Worm (Caenorhabditis elegans) whole organism, L1 larva: ENCODE measurements around the gene kbp-1.

Experiments
- ama-1 ChIP-seq: fragments of 150-350 bp; optimal IDR thresholded peaks from 2 replicates; lab custom pipeline; 2014
- ceh-82 ChIP-seq, 3 experiments: fragments of 150-350 bp in 1 of 3; sonication (generic microtip) in 2 of 3; optimal IDR thresholded peaks; 2 replicates each; lab custom pipeline; 2014 to 2017; ENCODE audit warnings: missing biosample characterization in 3 of 3, missing genetic modification characterization in 3 of 3
- ceh-90 ChIP-seq: sonication (generic microtip); optimal IDR thresholded peaks from 2 replicates; lab custom pipeline; 2016; ENCODE audit warnings: missing genetic modification characterization, missing compliant biosample characterization
- ces-1 ChIP-seq: fragments of 150-350 bp; optimal IDR thresholded peaks from 2 replicates; lab custom pipeline; 2014; ENCODE audit warnings: missing biosample characterization, missing genetic modification reagents, missing genetic modification characterization
- jun-1 ChIP-seq: fragments of 150-350 bp; optimal IDR thresholded peaks from 2 replicates; lab custom pipeline; 2014; ENCODE audit warnings: missing biosample characterization, missing genetic modification reagents, missing genetic modification characterization
- lin-15B ChIP-seq: fragments of 150-350 bp; sonication (generic microtip); optimal IDR thresholded peaks from 3 replicates; lab custom pipeline; 2014; ENCODE audit warnings: missing biosample characterization, missing genetic modification characterization
- lsy-2 ChIP-seq, 2 experiments: fragments of 150-350 bp; optimal IDR thresholded peaks; 2 replicates each; lab custom pipeline; 2014; ENCODE audit warnings: missing biosample characterization in 2 of 2, missing genetic modification characterization in 2 of 2
- nhr-11 ChIP-seq: fragments of 150-350 bp; optimal IDR thresholded peaks from 2 replicates; lab custom pipeline; 2014; ENCODE audit warnings: missing biosample characterization, missing genetic modification characterization
- nhr-71 ChIP-seq: sonication (generic microtip); optimal IDR thresholded peaks from 2 replicates; lab custom pipeline; 2016; ENCODE audit warnings: mild to moderate bottlenecking, missing genetic modification characterization, moderate library complexity, missing compliant biosample characterization
- nhr-76 ChIP-seq: sonication (generic microtip); optimal IDR thresholded peaks from 2 replicates; lab custom pipeline; 2017; ENCODE audit warnings: missing biosample characterization, missing genetic modification characterization
- nhr-77 ChIP-seq: fragments of 150-350 bp; optimal IDR thresholded peaks from 2 replicates; lab custom pipeline; 2014; ENCODE audit warnings: missing biosample characterization, missing genetic modification characterization
- sox-4 ChIP-seq: sonication (generic microtip); optimal IDR thresholded peaks from 2 replicates; lab custom pipeline; 2016; ENCODE audit warnings: missing genetic modification characterization, missing compliant biosample characterization
- tbx-2 ChIP-seq: sonication (generic microtip); optimal IDR thresholded peaks from 2 replicates; lab custom pipeline; 2016; ENCODE audit warnings: missing genetic modification characterization, missing compliant biosample characterization
- unc-62 ChIP-seq: fragments of 150-350 bp; optimal IDR thresholded peaks from 2 replicates; lab custom pipeline; 2014; ENCODE audit warnings: missing biosample characterization, missing genetic modification reagents, missing genetic modification characterization

DNA sequence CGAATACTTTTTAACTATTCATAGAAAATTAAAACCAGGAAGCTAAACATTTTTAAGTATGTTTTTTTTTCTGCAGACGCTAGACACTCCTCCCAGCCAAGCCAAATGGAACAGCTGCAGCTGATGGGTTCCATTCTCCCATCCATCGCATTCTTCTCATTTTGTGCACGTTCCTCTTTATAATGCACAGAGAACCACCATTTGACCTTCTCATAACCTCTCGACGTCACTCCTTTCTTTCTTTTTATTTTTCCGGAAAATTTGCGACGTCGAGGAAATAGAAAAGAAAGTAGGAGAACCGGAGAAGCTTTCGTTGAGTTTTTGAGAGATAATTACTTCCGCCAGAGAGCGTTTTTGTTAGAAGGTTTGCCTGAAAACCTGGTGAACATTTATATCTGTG is 2.2 kb downstream of the kbp-1 start:
- TF ChIP-seq nhr-11 (tag; lab: Kevin White, UChicago) = no peak
- no peak for TF ChIP-seq ces-1 (GFP tag; lab: Kevin White, UChicago)
- TF ChIP-seq ceh-90 (tag; lab: Kevin White, UChicago) = no peak
- TF ChIP-seq lsy-2 (tag; optimal IDR thresholded peaks at IDR 0.05; lab: Kevin White, UChicago) = no peak
- no peak for TF ChIP-seq jun-1
- no peak for TF ChIP-seq nhr-76 (tag; lab: Kevin White, UChicago)
- no peak for TF ChIP-seq lin-15B (tag; lab: Kevin White, UChicago)
- no peak for TF ChIP-seq ama-1
- TF ChIP-seq nhr-71 = no peak
- no peak for TF ChIP-seq sox-4 (tag; lab: Kevin White, UChicago)
- no peak for TF ChIP-seq nhr-77 (tag; lab: Kevin White, UChicago)
- no peak for TF ChIP-seq unc-62 (GFP tag; lab: Kevin White, UChicago)
- peak in 1 of 3 experiments; percentile 24 for TF ChIP-seq ceh-82 (tag; optimal IDR thresholded peaks at IDR 0.05; lab: Kevin White, UChicago)
- TF ChIP-seq tbx-2 (tag; lab: Kevin White, UChicago) = peak; percentile 2
